5 fruit fly cellular contexts compared by ENCODE assay signal in genomic region chr3R:31197142-31197994, dm6.
TF ChIP-seq lines count a peak whose summit lies in the region.

No protein-coding gene starts in this region.

- TF ChIP-seq CTCF in whole organism, embryonic (GFP tag; optimal IDR thresholded peaks at IDR 0.05; lab: Kevin White, UChicago), result no peak

TF ChIP-seq in whole organism, 6 proteins besides CTCF, POLR2A, EP300 and RAD21:
- TF ChIP-seq Dll (optimal IDR thresholded peaks at IDR 0.05; lab: Kevin White, UChicago) (no peak), CG8478 (optimal IDR thresholded peaks at IDR 0.05; lab: Kevin White, UChicago) (no peak), EcR (GFP tag; optimal IDR thresholded peaks at IDR 0.05; lab: Kevin White, UChicago) (no peak), pan (optimal IDR thresholded peaks at IDR 0.05; lab: Kevin White, UChicago) (peak; percentile 61), psq (optimal IDR thresholded peaks at IDR 0.05; lab: Kevin White, UChicago) (no peak)

TF ChIP-seq in whole organism, embryonic, 481 proteins besides CTCF, POLR2A, EP300 and RAD21:
- TF ChIP-seq Vsx1 (GFP tag; optimal IDR thresholded peaks at IDR 0.05; lab: Kevin White, UChicago), result peak; percentile 21
- TF ChIP-seq grn (GFP tag; optimal IDR thresholded peaks at IDR 0.05; lab: Kevin White, UChicago), result peak; percentile 37
- peak; percentile 5 for TF ChIP-seq CG18599 (GFP tag; optimal IDR thresholded peaks at IDR 0.05; lab: Kevin White, UChicago)
- TF ChIP-seq CG34376 (GFP tag; optimal IDR thresholded peaks at IDR 0.05; lab: Kevin White, UChicago), result peak; percentile 40
- TF ChIP-seq D19B (GFP tag; optimal IDR thresholded peaks at IDR 0.05; lab: Kevin White, UChicago), result peak; percentile 48
- peak; percentile 57 for TF ChIP-seq CG15479 (GFP tag; optimal IDR thresholded peaks at IDR 0.05; lab: Kevin White, UChicago)
- TF ChIP-seq exex (tag; optimal IDR thresholded peaks at IDR 0.05; lab: Kevin White, UChicago), result peak; percentile 49
- TF ChIP-seq CG17568 (GFP tag; optimal IDR thresholded peaks at IDR 0.05; lab: Kevin White, UChicago), result no peak
- TF ChIP-seq row (GFP tag; IDR thresholded peaks at IDR 0.05; lab: Robert Waterston, UW), result peak; percentile 27; the same call in 1 of the 3 replicates
- TF ChIP-seq tio (GFP tag; optimal IDR thresholded peaks at IDR 0.05; lab: Kevin White, UChicago), result no peak
- TF ChIP-seq sug (tag; optimal IDR thresholded peaks at IDR 0.05; lab: Kevin White, UChicago), result peak; percentile 98
- no peak for TF ChIP-seq chinmo (GFP tag; IDR thresholded peaks at IDR 0.05; lab: Robert Waterston, UW; ENCODE audit: partially characterized antibody)
- no peak for TF ChIP-seq Taf1 (GFP tag; IDR thresholded peaks at IDR 0.05; lab: Robert Waterston, UW)

TF ChIP-seq in whole organism, prepupa, 60 proteins besides CTCF, POLR2A, EP300 and RAD21 (continues in another document):
- TF ChIP-seq CG8119 (GFP tag; IDR thresholded peaks at IDR 0.05; lab: Robert Waterston, UW) (no peak), vri (GFP tag; optimal IDR thresholded peaks at IDR 0.05; lab: Kevin White, UChicago) (peak; percentile 46), CG6276 (GFP tag; optimal IDR thresholded peaks at IDR 0.05; lab: Kevin White, UChicago) (no peak), CG7368 (GFP tag; optimal IDR thresholded peaks at IDR 0.05; lab: Kevin White, UChicago) (no peak), CG6808 (GFP tag; optimal IDR thresholded peaks at IDR 0.05; lab: Kevin White, UChicago) (no peak), CG1621 (tag; optimal IDR thresholded peaks at IDR 0.05; lab: Kevin White, UChicago) (no peak), CG11902 (GFP tag; optimal IDR thresholded peaks at IDR 0.05; lab: Kevin White, UChicago) (no peak), lz (GFP tag; optimal IDR thresholded peaks at IDR 0.05; lab: Kevin White, UChicago) (peak; percentile 7), CG32006 (GFP tag; optimal IDR thresholded peaks at IDR 0.05; lab: Kevin White, UChicago) (no peak), CG3032 (tag; optimal IDR thresholded peaks at IDR 0.05; lab: Kevin White, UChicago) (no peak), Blimp-1 (GFP tag; optimal IDR thresholded peaks at IDR 0.05; lab: Kevin White, UChicago) (no peak), cyc (GFP tag; optimal IDR thresholded peaks at IDR 0.05; lab: Kevin White, UChicago) (peak; percentile 4), Hr39 (GFP tag; optimal IDR thresholded peaks at IDR 0.05; lab: Kevin White, UChicago) (peak; percentile 47), svp (GFP tag; lab: Kevin White, UChicago) (peak; percentile 95), CG6792 (GFP tag; optimal IDR thresholded peaks at IDR 0.05; lab: Kevin White, UChicago) (no peak), CG6854 (GFP tag; optimal IDR thresholded peaks at IDR 0.05; lab: Kevin White, UChicago) (no peak), CG11762 (GFP tag; optimal IDR thresholded peaks at IDR 0.05; lab: Kevin White, UChicago; ENCODE audit: insufficient read depth) (no peak), topi (GFP tag; optimal IDR thresholded peaks at IDR 0.05; lab: Kevin White, UChicago) (peak; percentile 7), fkh (GFP tag; optimal IDR thresholded peaks at IDR 0.05; lab: Kevin White, UChicago) (no peak), CG3919 (GFP tag; optimal IDR thresholded peaks at IDR 0.05; lab: Kevin White, UChicago) (no peak), Lpt (GFP tag; optimal IDR thresholded peaks at IDR 0.05; lab: Kevin White, UChicago) (no peak), Eip93F (GFP tag; optimal IDR thresholded peaks at IDR 0.05; lab: Kevin White, UChicago) (no peak), achi (GFP tag; optimal IDR thresholded peaks at IDR 0.05; lab: Kevin White, UChicago) (no peak), Eip75B (GFP tag; optimal IDR thresholded peaks at IDR 0.05; lab: Kevin White, UChicago) (no peak), esn (GFP tag; optimal IDR thresholded peaks at IDR 0.05; lab: Kevin White, UChicago) (peak; percentile 1), CG10669 (GFP tag; optimal IDR thresholded peaks at IDR 0.05; lab: Kevin White, UChicago) (no peak)

TF ChIP-seq in whole organism, pupa, 21 proteins besides CTCF, POLR2A, EP300 and RAD21:
- TF ChIP-seq CG4496 (GFP tag; IDR thresholded peaks at IDR 0.05; lab: Robert Waterston, UW), result 0 out of 3 replicates have a peak, but pooled peaks have one; percentile 33
- peak; percentile 2 for TF ChIP-seq Pif1A (GFP tag; optimal IDR thresholded peaks at IDR 0.05; lab: Kevin White, UChicago)
- TF ChIP-seq Pif1B (GFP tag; optimal IDR thresholded peaks at IDR 0.05; lab: Kevin White, UChicago), result no peak
- TF ChIP-seq gl (tag; optimal IDR thresholded peaks at IDR 0.05; lab: Kevin White, UChicago), result no peak
- no peak for TF ChIP-seq CG34367 (tag; optimal IDR thresholded peaks at IDR 0.05; lab: Kevin White, UChicago)
- peak; percentile 9 for TF ChIP-seq CG14655 (GFP tag; optimal IDR thresholded peaks at IDR 0.05; lab: Kevin White, UChicago)
- no peak for TF ChIP-seq CG9948 (tag; optimal IDR thresholded peaks at IDR 0.05; lab: Kevin White, UChicago)

TF ChIP-seq in whole organism, wandering third instar larva, 38 proteins besides CTCF, POLR2A, EP300 and RAD21:
- TF ChIP-seq dl (GFP tag; optimal IDR thresholded peaks at IDR 0.05; lab: Kevin White, UChicago; ENCODE audit: insufficient read depth in 1 of 2, partially characterized antibody in 2 of 2), result no peak
- TF ChIP-seq Hnf4 (GFP tag; optimal IDR thresholded peaks at IDR 0.05; lab: Kevin White, UChicago), result no peak
- TF ChIP-seq sage (GFP tag; optimal IDR thresholded peaks at IDR 0.05; lab: Kevin White, UChicago), result no peak
- no peak for TF ChIP-seq Mio (GFP tag; optimal IDR thresholded peaks at IDR 0.05; lab: Kevin White, UChicago)
- no peak for TF ChIP-seq dmrt93B (GFP tag; optimal IDR thresholded peaks at IDR 0.05; lab: Kevin White, UChicago)
- TF ChIP-seq br (GFP tag; optimal IDR thresholded peaks at IDR 0.05; lab: Kevin White, UChicago), result no peak
- no peak for TF ChIP-seq GATAd (GFP tag; optimal IDR thresholded peaks at IDR 0.05; lab: Kevin White, UChicago)
- peak in 1 of 2 experiments; percentile 41 for TF ChIP-seq foxo (GFP tag; optimal IDR thresholded peaks at IDR 0.05; lab: Kevin White, UChicago)
- no peak for TF ChIP-seq N (GFP tag; optimal IDR thresholded peaks at IDR 0.05; lab: Kevin White, UChicago)
- no peak for TF ChIP-seq usp (GFP tag; optimal IDR thresholded peaks at IDR 0.05; lab: Kevin White, UChicago)
- no peak for TF ChIP-seq Myc (optimal IDR thresholded peaks at IDR 0.05; lab: Kevin White, UChicago)
- peak; percentile 27 for TF ChIP-seq woc (GFP tag; optimal IDR thresholded peaks at IDR 0.05; lab: Kevin White, UChicago)
- TF ChIP-seq Abd-B (GFP tag; optimal IDR thresholded peaks at IDR 0.05; lab: Kevin White, UChicago), result no peak
- no peak for TF ChIP-seq psq (GFP tag; optimal IDR thresholded peaks at IDR 0.05; lab: Kevin White, UChicago)
- peak; percentile 39 for TF ChIP-seq HLH106 (tag; optimal IDR thresholded peaks at IDR 0.05; lab: Kevin White, UChicago)
- TF ChIP-seq dsf (GFP tag; optimal IDR thresholded peaks at IDR 0.05; lab: Kevin White, UChicago; ENCODE audit: borderline replicate concordance), result no peak
- peak; percentile 28 for TF ChIP-seq OdsH (GFP tag; optimal IDR thresholded peaks at IDR 0.05; lab: Kevin White, UChicago)
- TF ChIP-seq fru (GFP tag; optimal IDR thresholded peaks at IDR 0.05; lab: Kevin White, UChicago), result peak; percentile 17
- TF ChIP-seq CG9705 (GFP tag; optimal IDR thresholded peaks at IDR 0.05; lab: Kevin White, UChicago), result no peak
- peak; percentile 56 for TF ChIP-seq h (GFP tag; optimal IDR thresholded peaks at IDR 0.05; lab: Kevin White, UChicago)
- peak; percentile 26 for TF ChIP-seq rgr (GFP tag; optimal IDR thresholded peaks at IDR 0.05; lab: Kevin White, UChicago)
